Worm (Caenorhabditis elegans): Measurements from ENCODE around the gene pbs-1.

DNA sequence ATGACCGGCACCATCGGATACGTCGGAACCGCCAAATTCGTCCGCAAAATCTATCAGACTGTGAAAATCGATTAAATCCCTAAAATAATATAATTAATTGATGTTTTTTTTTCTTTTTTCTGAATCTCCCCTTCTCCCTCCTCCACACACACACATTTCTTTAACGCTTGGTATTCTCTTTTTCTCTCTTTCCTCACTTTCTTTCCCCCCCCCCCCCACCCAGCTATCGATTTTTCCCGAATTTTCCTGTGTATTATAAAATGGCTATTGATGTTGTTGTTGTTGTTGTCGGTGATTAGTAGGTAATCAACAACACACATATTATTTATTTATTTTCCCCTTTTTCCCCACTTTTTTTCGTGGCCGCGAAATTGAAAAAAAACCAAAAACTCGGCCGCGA is 41.7 kb upstream of the pbs-1 start:
- no peak for TF ChIP-seq hnd-1 (tag; optimal IDR thresholded peaks at IDR 0.05)
- no peak for TF ChIP-seq tra-4 (tag; optimal IDR thresholded peaks at IDR 0.05)
- no peak for TF ChIP-seq aly-1 (tag; optimal IDR thresholded peaks at IDR 0.05)
- no peak for TF ChIP-seq hmbx-1 (tag; optimal IDR thresholded peaks at IDR 0.05)
- TF ChIP-seq flt-1 (GFP tag; IDR thresholded peaks at IDR 0.05) = no peak
- TF ChIP-seq scrt-1 (GFP tag; IDR thresholded peaks at IDR 0.05) = no peak
- no peak for TF ChIP-seq sea-1 (GFP tag; conservative IDR thresholded peaks at IDR 0.05)
